Worm (Caenorhabditis elegans) whole organism, L4/young adult: ENCODE data around the gene M163.8.
A peak's percentile ranks its signal among the peaks of the same experiment; 100 is the strongest.

Source experiments
- W03F9.2 ChIP-seq: fragments of 150-350 bp; optimal IDR thresholded peaks from 2 replicates; lab custom pipeline; 2014; ENCODE audit warnings: missing biosample characterization, missing genetic modification characterization
- dao-5 ChIP-seq: sonication (generic microtip); optimal IDR thresholded peaks from 2 replicates; lab custom pipeline; 2016; ENCODE audit warnings: missing genotype, missing genetic modification characterization, moderate library complexity, missing compliant biosample characterization
- him-1 ChIP-seq: sonication (generic microtip); optimal IDR thresholded peaks from 2 replicates; lab custom pipeline; 2016; ENCODE audit warnings: missing genotype, missing genetic modification reagents, missing genetic modification characterization, missing compliant biosample characterization

The M163.8 gene

ce11 chrX:14484827-14485226, at the start of gene M163.8:
TSS of gene M163.8 (plus strand) at chrX:14485127.
- TF ChIP-seq him-1 (tag; lab: Kevin White, UChicago) (no peak), dao-5 (tag; lab: Kevin White, UChicago) (no peak), W03F9.2 (tag; lab: Kevin White, UChicago) (no peak)

ce11 chrX:14435648-14436155, 49.2 kb upstream of the M163.8 start:
- TF ChIP-seq dao-5 (tag; lab: Kevin White, UChicago) (no peak), him-1 (tag; lab: Kevin White, UChicago) (no peak), W03F9.2 (tag; lab: Kevin White, UChicago) (no peak)

- peak; percentile 12 for TF ChIP-seq W03F9.2 (tag; lab: Kevin White, UChicago)
These were observed 47.1 kb upstream of the M163.8 start for ce11 chrX:14437806-14438205.

- no peak for TF ChIP-seq W03F9.2 (tag; lab: Kevin White, UChicago)
- no peak for TF ChIP-seq him-1 (tag; lab: Kevin White, UChicago)
- TF ChIP-seq dao-5 (tag; lab: Kevin White, UChicago): no peak
These were observed 42.6 kb upstream of the M163.8 start, which contains the start of gene F23D12.3 for ce11 chrX:14442321-14442720. TSS of gene F23D12.3 (plus strand) at chrX:14442621.

DNA sequence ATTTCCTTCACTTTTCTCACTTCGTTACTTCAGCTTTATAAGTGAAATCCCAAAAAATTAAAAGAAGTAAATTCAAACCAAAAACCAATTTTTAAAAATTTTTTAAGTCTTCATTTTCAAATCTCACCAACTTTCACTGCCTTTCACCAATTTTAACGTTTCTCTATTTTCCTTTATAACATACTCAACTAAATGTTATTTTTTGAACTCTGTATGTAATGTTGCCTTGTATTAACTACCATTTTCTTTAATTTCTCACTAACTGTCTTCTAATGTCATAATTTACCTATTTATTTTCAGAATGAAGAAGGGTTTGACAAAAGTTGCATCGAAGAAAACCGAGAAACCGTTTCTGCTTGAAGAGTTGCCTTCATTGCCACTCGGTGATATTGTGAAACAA, 40.2 kb upstream of the M163.8 start, which contains the start of gene F23D12.4:
Gene F23D12.4 (plus strand): TSS at position 301 of the 400 bp plus-strand sequence.
- TF ChIP-seq him-1 (tag; lab: Kevin White, UChicago) (no peak), W03F9.2 (tag; lab: Kevin White, UChicago) (no peak)

ce11 chrX:14447498-14447897, 37.4 kb upstream of the M163.8 start:
- TF ChIP-seq dao-5 (tag; lab: Kevin White, UChicago) (no peak), W03F9.2 (tag; lab: Kevin White, UChicago) (no peak), him-1 (tag; lab: Kevin White, UChicago) (no peak)

DNA sequence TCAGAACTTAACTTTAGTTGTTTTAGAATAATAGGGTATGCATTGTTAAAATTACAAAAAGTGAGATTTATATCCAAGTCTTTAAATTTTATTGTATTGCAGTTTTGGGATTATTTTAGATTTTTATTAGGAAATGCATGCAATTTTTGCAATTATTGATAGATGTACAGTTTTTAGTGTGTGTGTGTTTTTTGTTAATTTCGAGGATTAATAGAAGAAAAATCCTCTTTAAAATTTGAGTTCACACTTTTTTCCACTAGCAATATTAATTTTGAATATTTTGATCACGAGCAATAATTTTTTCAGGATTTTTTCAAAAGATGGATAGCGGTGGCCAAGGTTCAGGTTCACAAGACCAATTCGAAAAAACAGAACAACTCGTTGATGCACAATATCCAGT, 37.0 kb upstream of the M163.8 start, which contains the start of gene jmjd-3.2:
Gene jmjd-3.2 (plus strand): TSS at position 301 of the 400 bp plus-strand sequence.
- TF ChIP-seq dao-5 (tag; lab: Kevin White, UChicago) (no peak), him-1 (tag; lab: Kevin White, UChicago) (no peak), W03F9.2 (tag; lab: Kevin White, UChicago) (no peak)

- TF ChIP-seq W03F9.2 (tag; lab: Kevin White, UChicago) (no peak), him-1 (tag; lab: Kevin White, UChicago) (no peak), dao-5 (tag; lab: Kevin White, UChicago) (no peak)
These were observed 31.2 kb upstream of the M163.8 start, which contains the start of gene F23D12.7 for ce11 chrX:14453735-14454134. TSS of gene F23D12.7 (minus strand) at chrX:14453835.

DNA sequence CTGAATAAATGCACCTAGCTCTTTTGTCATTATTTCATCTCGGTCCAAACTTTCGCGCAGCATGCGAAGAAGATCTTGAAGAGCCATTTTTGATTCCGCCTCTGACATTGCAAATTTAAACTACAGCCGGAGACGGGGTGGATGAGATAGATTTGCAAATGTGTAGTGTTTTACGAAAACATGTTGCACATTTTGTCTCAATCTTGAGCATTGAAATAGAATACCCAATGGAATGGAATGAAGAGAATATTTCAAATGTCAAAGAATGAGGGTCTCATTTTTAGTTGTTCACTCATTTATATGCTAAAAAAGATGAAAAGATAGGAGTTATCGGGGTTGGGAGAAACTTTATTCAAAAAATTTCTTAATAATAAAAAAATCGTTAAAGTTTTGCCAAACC, 29.5 kb upstream of the M163.8 start, which contains the start of gene Y66C5A.1:
Gene Y66C5A.1 (minus strand): TSS at position 101 of the 400 bp plus-strand sequence.
- TF ChIP-seq him-1 (tag; lab: Kevin White, UChicago) (no peak), dao-5 (tag; lab: Kevin White, UChicago) (no peak), W03F9.2 (tag; lab: Kevin White, UChicago) (no peak)

- TF ChIP-seq W03F9.2 (tag; lab: Kevin White, UChicago) (no peak), dao-5 (tag; lab: Kevin White, UChicago) (no peak), him-1 (tag; lab: Kevin White, UChicago) (no peak)
These were observed 24.5 kb upstream of the M163.8 start, which contains the start of gene Y66C5A.2 for ce11 chrX:14460412-14460811. TSS of gene Y66C5A.2 (plus strand) at chrX:14460712.

- TF ChIP-seq dao-5 (tag; lab: Kevin White, UChicago): no peak
- no peak for TF ChIP-seq W03F9.2 (tag; lab: Kevin White, UChicago)
- no peak for TF ChIP-seq him-1 (tag; lab: Kevin White, UChicago)
These were observed 20.4 kb upstream of the M163.8 start, which contains the start of gene M163.7 for ce11 chrX:14464513-14464912. TSS of gene M163.7 (plus strand) at chrX:14464813.

DNA sequence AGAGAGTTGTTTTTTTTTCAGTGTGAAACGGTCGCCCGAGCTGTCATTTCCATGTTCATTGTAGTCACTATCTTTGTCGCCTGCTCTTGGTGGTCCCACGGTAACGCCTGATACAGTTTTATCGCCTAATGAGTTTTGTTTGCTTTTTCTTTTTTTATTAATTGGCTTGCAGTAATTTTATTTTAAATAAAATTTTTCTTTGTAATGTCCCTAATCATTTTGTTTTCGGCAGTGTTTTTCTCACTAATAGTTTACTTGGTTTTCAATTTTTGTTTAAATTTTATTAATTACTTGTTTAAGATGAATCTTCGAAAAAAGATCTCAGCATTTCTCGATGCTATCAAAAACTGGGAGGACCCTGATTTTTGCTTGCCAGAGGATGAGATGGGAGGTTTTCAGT, 19.3 kb upstream of the M163.8 start, which contains the start of gene M163.22:
Gene M163.22 (plus strand): TSS at position 301 of the 400 bp plus-strand sequence.
- TF ChIP-seq him-1 (tag; lab: Kevin White, UChicago) (no peak), W03F9.2 (tag; lab: Kevin White, UChicago) (no peak), dao-5 (tag; lab: Kevin White, UChicago) (no peak)

DNA sequence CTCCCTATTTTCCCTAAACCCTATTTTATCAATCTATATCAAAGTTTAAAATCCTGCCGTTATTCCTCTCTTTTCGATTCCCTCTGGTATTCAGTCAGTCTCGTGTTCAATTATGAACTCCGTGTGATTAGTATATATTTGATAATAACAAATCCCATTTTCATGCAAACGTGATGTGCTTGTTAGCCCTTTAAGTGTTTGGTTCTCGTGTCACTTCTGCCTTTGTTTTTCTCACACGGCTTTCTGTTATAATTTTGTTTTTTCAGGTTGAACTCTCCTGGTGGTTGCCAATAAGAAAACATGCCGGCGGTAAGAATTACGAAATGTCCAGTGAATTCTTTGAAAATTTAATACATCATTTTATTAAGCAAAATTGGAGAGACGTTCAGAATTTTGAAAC, 18.4 kb upstream of the M163.8 start, which contains the start of gene M163.21:
Gene M163.21 (plus strand): TSS at position 301 of the 400 bp plus-strand sequence.
- TF ChIP-seq dao-5 (tag; lab: Kevin White, UChicago) (no peak), him-1 (tag; lab: Kevin White, UChicago) (no peak), W03F9.2 (tag; lab: Kevin White, UChicago) (no peak)

DNA sequence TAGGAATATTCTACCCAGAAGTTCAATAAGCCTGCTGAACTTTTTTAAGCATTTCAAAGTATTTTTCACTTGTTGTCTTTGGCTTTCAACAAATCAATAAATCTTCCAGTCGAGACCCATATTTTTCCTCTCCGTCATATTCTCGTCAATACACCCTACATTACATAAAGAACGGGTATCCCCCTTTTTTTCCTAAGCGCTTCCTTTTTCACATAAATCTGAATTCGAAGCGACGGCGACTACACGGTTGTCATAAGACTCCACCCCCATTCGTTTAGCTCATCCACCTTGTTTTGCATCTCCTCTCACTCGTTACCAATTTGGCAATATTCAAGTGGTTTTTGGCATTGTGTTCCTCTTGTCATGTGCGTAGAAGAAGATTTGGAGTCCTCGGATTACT, 15.6 kb upstream of the M163.8 start, which contains the start of gene M163.9:
Gene M163.9 (plus strand): TSS at position 301 of the 400 bp plus-strand sequence.
- TF ChIP-seq dao-5 (tag; lab: Kevin White, UChicago) (no peak), W03F9.2 (tag; lab: Kevin White, UChicago) (no peak), him-1 (tag; lab: Kevin White, UChicago) (no peak)
